Worm (Caenorhabditis elegans) whole organism, late embryonic: ENCODE results near the gene Y7A5A.13.

Experiments
- C08G9.2 ChIP-seq: sonication (generic microtip); optimal IDR thresholded peaks from 2 replicates; lab custom pipeline; 2016; ENCODE audit warnings: mild to moderate bottlenecking, missing genetic modification characterization, moderate library complexity, missing compliant biosample characterization
- K09A11.1 ChIP-seq: sonication (generic microtip); optimal IDR thresholded peaks from 2 replicates; lab custom pipeline; 2017; ENCODE audit warnings: antibody characterized with exemption, mild to moderate bottlenecking, missing genetic modification characterization, missing compliant biosample characterization; ENCODE audit not compliant: insufficient read depth
- T23F11.4 ChIP-seq: fragments of 200-800 bp; sonication (Bioruptor generic); optimal IDR thresholded peaks from 2 replicates; lab custom pipeline; 2018; ENCODE audit warnings: mild to moderate bottlenecking, missing genetic modification characterization, missing compliant biosample characterization
- ahr-1 ChIP-seq: sonication (generic microtip); optimal IDR thresholded peaks from 2 replicates; lab custom pipeline; 2016; ENCODE audit warnings: missing genetic modification characterization, missing compliant biosample characterization
- ceh-14 ChIP-seq: sonication (generic microtip); optimal IDR thresholded peaks from 2 replicates; lab custom pipeline; 2016; ENCODE audit warnings: missing genotype, missing genetic modification characterization, missing compliant biosample characterization
- ceh-19 ChIP-seq: fragments of 200-800 bp; sonication (Bioruptor generic); optimal IDR thresholded peaks from 2 replicates; lab custom pipeline; 2018; ENCODE audit warnings: mild to moderate bottlenecking, missing genetic modification characterization, missing compliant biosample characterization
- ceh-2 ChIP-seq: sonication (generic microtip); optimal IDR thresholded peaks from 2 replicates; lab custom pipeline; 2016; ENCODE audit warnings: missing genotype, missing genetic modification characterization, missing compliant biosample characterization
- ceh-22 ChIP-seq: sonication (generic microtip); optimal IDR thresholded peaks from 2 replicates; lab custom pipeline; 2017; ENCODE audit warnings: missing biosample characterization, missing genetic modification characterization
- ceh-34 ChIP-seq: sonication (generic microtip); optimal IDR thresholded peaks from 2 replicates; lab custom pipeline; 2016; ENCODE audit warnings: mild to moderate bottlenecking, missing genetic modification characterization, missing compliant biosample characterization
- ceh-9 ChIP-seq: sonication (generic microtip); optimal IDR thresholded peaks from 2 replicates; lab custom pipeline; 2016; ENCODE audit warnings: mild to moderate bottlenecking, missing genetic modification characterization, inconsistent platforms, missing compliant biosample characterization
- che-1 ChIP-seq: sonication (generic microtip); optimal IDR thresholded peaks from 2 replicates; lab custom pipeline; 2016; ENCODE audit warnings: mild to moderate bottlenecking, missing genetic modification characterization, missing compliant biosample characterization
- dmd-4 ChIP-seq: sonication (generic microtip); optimal IDR thresholded peaks from 2 replicates; lab custom pipeline; 2016; ENCODE audit warnings: borderline replicate concordance, missing genetic modification characterization, missing compliant biosample characterization
- dve-1 ChIP-seq: sonication (generic microtip); optimal IDR thresholded peaks from 2 replicates; lab custom pipeline; 2017; ENCODE audit warnings: antibody characterized with exemption, mild to moderate bottlenecking, missing genetic modification characterization, missing compliant biosample characterization
- elt-2 ChIP-seq: sonication (generic microtip); optimal IDR thresholded peaks from 2 replicates; lab custom pipeline; 2016; ENCODE audit warnings: missing genetic modification reagents, missing genetic modification characterization, missing compliant biosample characterization
- elt-4 ChIP-seq: sonication (generic microtip); optimal IDR thresholded peaks from 2 replicates; lab custom pipeline; 2016; ENCODE audit warnings: missing genetic modification characterization, missing compliant biosample characterization
- eyg-1 ChIP-seq: sonication (generic microtip); optimal IDR thresholded peaks from 2 replicates; lab custom pipeline; 2016; ENCODE audit warnings: missing genotype, missing genetic modification characterization, missing compliant biosample characterization
- fax-1 ChIP-seq: sonication (generic microtip); optimal IDR thresholded peaks from 2 replicates; lab custom pipeline; 2016; ENCODE audit warnings: missing genotype, missing genetic modification characterization, missing compliant biosample characterization
- fkh-10 ChIP-seq: fragments of 150-350 bp; optimal IDR thresholded peaks from 2 replicates; lab custom pipeline; 2014; ENCODE audit warnings: missing biosample characterization, missing genetic modification reagents, missing genetic modification characterization
- fkh-6 ChIP-seq: sonication (generic microtip); optimal IDR thresholded peaks from 2 replicates; lab custom pipeline; 2016; ENCODE audit warnings: missing genetic modification characterization, missing compliant biosample characterization
- gmeb-2 ChIP-seq: sonication (generic microtip); optimal IDR thresholded peaks from 2 replicates; lab custom pipeline; 2016; ENCODE audit warnings: missing genetic modification characterization, inconsistent platforms, missing compliant biosample characterization
- hlh-13 ChIP-seq: fragments of 200-800 bp; sonication (Bioruptor generic); optimal IDR thresholded peaks from 2 replicates; lab custom pipeline; 2018; ENCODE audit warnings: mild to moderate bottlenecking, missing genetic modification characterization, missing compliant biosample characterization
- hlh-15 ChIP-seq: sonication (generic microtip); optimal IDR thresholded peaks from 2 replicates; lab custom pipeline; 2016; ENCODE audit warnings: missing genetic modification characterization, missing compliant biosample characterization
- hlh-6 ChIP-seq: sonication (generic microtip); optimal IDR thresholded peaks from 2 replicates; lab custom pipeline; 2016; ENCODE audit warnings: missing genotype, missing genetic modification characterization, missing compliant biosample characterization
- madf-2 ChIP-seq: sonication (generic microtip); optimal IDR thresholded peaks from 2 replicates; lab custom pipeline; 2017; ENCODE audit warnings: missing genetic modification characterization, missing compliant biosample characterization
- mec-3 ChIP-seq: sonication (generic microtip); optimal IDR thresholded peaks from 2 replicates; lab custom pipeline; 2016; ENCODE audit warnings: borderline replicate concordance, missing genetic modification characterization, missing compliant biosample characterization
- nfya-1 ChIP-seq: sonication (generic microtip); optimal IDR thresholded peaks from 2 replicates; lab custom pipeline; 2017; ENCODE audit warnings: missing genetic modification characterization, mild to moderate bottlenecking, missing compliant biosample characterization, antibody characterized with exemption, moderate library complexity
- nhr-11 ChIP-seq: fragments of 150-350 bp; optimal IDR thresholded peaks from 2 replicates; lab custom pipeline; 2014; ENCODE audit warnings: missing biosample characterization, missing genetic modification characterization
- nhr-232 ChIP-seq: sonication (generic microtip); optimal IDR thresholded peaks from 2 replicates; lab custom pipeline; 2016; ENCODE audit warnings: missing genetic modification characterization, missing compliant biosample characterization
- pag-3 ChIP-seq: sonication (generic microtip); optimal IDR thresholded peaks from 2 replicates; lab custom pipeline; 2016; ENCODE audit warnings: missing compliant biosample characterization, missing genetic modification characterization, borderline replicate concordance
- pha-2 ChIP-seq: sonication (generic microtip); optimal IDR thresholded peaks from 2 replicates; lab custom pipeline; 2017; ENCODE audit warnings: mild to moderate bottlenecking, missing genetic modification characterization, missing compliant biosample characterization
- ref-2 ChIP-seq: sonication (generic microtip); optimal IDR thresholded peaks from 2 replicates; lab custom pipeline; 2016; ENCODE audit warnings: missing genetic modification characterization, missing compliant biosample characterization
- rnt-1 ChIP-seq: sonication (generic microtip); optimal IDR thresholded peaks from 2 replicates; lab custom pipeline; 2016; ENCODE audit warnings: missing genetic modification characterization, missing compliant biosample characterization
- sox-2 ChIP-seq: fragments of 200-800 bp; sonication (Bioruptor generic); IDR thresholded peaks from 2 replicates; pipeline ENCODE4 v1.3.6; 2022; ENCODE audit warnings: missing genetic modification reagents, missing genetic modification characterization, missing compliant biosample characterization
- sox-4 ChIP-seq: sonication (generic microtip); optimal IDR thresholded peaks from 2 replicates; lab custom pipeline; 2017; ENCODE audit warnings: mild to moderate bottlenecking, missing genetic modification characterization, inconsistent platforms, missing compliant biosample characterization
- syd-9 ChIP-seq: sonication (generic microtip); optimal IDR thresholded peaks from 2 replicates; lab custom pipeline; 2016; ENCODE audit warnings: mild to moderate bottlenecking, missing genetic modification characterization, moderate library complexity, missing compliant biosample characterization
- tbx-2 ChIP-seq: sonication (generic microtip); optimal IDR thresholded peaks from 2 replicates; lab custom pipeline; 2016; ENCODE audit warnings: missing genetic modification characterization, missing compliant biosample characterization
- tbx-7 ChIP-seq: sonication (generic microtip); optimal IDR thresholded peaks from 2 replicates; lab custom pipeline; 2016; ENCODE audit warnings: missing genotype, missing genetic modification characterization, missing compliant biosample characterization
- ttx-3 ChIP-seq: sonication (generic microtip); optimal IDR thresholded peaks from 2 replicates; lab custom pipeline; 2016; ENCODE audit warnings: missing genetic modification reagents, missing genetic modification characterization, missing compliant biosample characterization
- unc-55 ChIP-seq: sonication (generic microtip); optimal IDR thresholded peaks from 2 replicates; lab custom pipeline; 2017; ENCODE audit warnings: missing biosample characterization, missing genetic modification reagents, missing genetic modification characterization

Y7A5A.13 gene

DNA sequence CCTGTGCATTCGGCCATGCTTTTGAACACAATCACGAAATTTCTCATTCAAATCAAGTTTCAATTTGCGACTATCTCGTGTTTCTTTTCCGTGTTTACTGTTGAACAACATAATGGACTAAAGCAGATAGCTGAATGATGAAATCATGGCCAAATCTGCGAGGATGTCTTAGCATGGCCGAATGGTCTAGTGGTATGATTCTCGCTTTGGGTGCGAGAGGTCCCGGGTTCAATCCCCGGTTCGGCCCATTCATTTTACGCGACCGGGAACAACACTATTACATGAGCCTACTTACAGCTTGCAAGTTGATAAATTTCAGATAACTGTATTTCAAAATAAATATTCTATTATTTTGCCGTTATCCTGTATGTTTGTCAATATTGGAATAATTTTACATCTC lies 22.4 kb upstream of the Y7A5A.13 start:
- no peak for TF ChIP-seq ceh-9 (tag; lab: Kevin White, UChicago)
- TF ChIP-seq madf-2 (tag; lab: Kevin White, UChicago): no peak
- no peak for TF ChIP-seq rnt-1 (tag; lab: Kevin White, UChicago)
- TF ChIP-seq ceh-14 (tag; lab: Kevin White, UChicago): no peak
- TF ChIP-seq sox-4 (tag; lab: Kevin White, UChicago): no peak
- no peak for TF ChIP-seq ceh-19 (GFP tag; lab: Kevin White, UChicago)
- no peak for TF ChIP-seq ceh-2 (tag; lab: Kevin White, UChicago)
- no peak for TF ChIP-seq hlh-15 (tag; lab: Kevin White, UChicago)
- no peak for TF ChIP-seq hlh-6 (tag; lab: Kevin White, UChicago)
- TF ChIP-seq fax-1 (tag; lab: Kevin White, UChicago): no peak
- no peak for TF ChIP-seq sox-2 (GFP tag; lab: Robert Waterston, UW)
- TF ChIP-seq eyg-1 (tag; lab: Kevin White, UChicago): no peak
- TF ChIP-seq syd-9 (tag; lab: Kevin White, UChicago): no peak
- no peak for TF ChIP-seq elt-2 (tag; lab: Kevin White, UChicago)
- TF ChIP-seq ceh-22 (tag; lab: Kevin White, UChicago): no peak
- TF ChIP-seq dve-1 (tag; lab: Kevin White, UChicago): no peak
- no peak for TF ChIP-seq tbx-2 (tag; lab: Kevin White, UChicago)
- TF ChIP-seq mec-3 (tag; lab: Kevin White, UChicago): no peak
- no peak for TF ChIP-seq nfya-1 (tag; lab: Kevin White, UChicago)
- no peak for TF ChIP-seq dmd-4 (tag; lab: Kevin White, UChicago)

DNA sequence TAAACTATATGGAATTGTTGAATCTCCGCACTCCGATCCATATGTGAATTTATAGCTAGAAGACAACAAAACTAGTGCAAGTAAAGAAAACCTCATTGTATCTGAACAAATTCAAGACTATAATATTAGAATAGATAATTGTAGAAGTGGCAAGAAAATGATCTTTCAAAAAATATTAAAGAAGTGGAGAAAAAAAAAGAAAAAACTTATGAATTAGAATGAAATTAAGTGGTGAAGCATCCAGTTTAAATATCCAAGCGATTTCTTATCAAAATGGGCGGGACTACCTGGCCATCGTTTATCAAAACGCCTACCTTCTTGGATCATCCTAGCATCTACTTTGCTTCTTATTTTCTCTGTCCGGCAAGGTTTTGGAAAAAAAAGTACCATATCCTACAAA lies 16.5 kb upstream of the Y7A5A.13 start, which contains the start of gene wrt-4:
wrt-4 (minus strand) TSS at position 101 of the 400 bp plus-strand sequence.
- no peak for TF ChIP-seq pag-3
- no peak for TF ChIP-seq tbx-7 (tag; lab: Kevin White, UChicago)
- no peak for TF ChIP-seq nhr-232 (tag; lab: Kevin White, UChicago)
- TF ChIP-seq che-1 (tag; lab: Kevin White, UChicago): no peak
- TF ChIP-seq fkh-10: no peak
- TF ChIP-seq ceh-34: no peak
- no peak for TF ChIP-seq K09A11.1 (tag; lab: Kevin White, UChicago)
- no peak for TF ChIP-seq elt-2 (tag; lab: Kevin White, UChicago)
- TF ChIP-seq C08G9.2 (tag; lab: Kevin White, UChicago): no peak
- TF ChIP-seq ceh-19 (GFP tag; lab: Kevin White, UChicago): no peak
- TF ChIP-seq hlh-13: no peak

DNA sequence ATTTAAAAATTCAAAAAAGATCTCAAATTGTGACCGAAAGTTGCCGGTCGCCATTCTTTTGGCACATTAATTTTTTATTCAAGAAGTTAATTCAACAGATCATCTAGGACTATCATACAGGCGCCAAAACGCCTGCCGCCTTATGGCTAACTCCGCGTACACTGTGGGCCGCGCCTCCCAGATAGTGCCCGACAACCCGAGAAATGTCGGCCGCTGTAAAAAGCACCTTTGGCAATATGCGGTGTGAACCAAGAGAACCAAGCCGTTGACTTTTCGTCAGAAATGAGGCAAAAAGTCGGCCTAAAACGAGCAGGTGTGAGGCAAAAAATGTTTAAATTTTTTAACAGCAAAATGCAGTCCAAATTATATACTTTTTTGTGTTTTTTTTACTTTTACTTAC lies 14.4 kb upstream of the Y7A5A.13 start:
- TF ChIP-seq pha-2 (no peak), ceh-22 (tag; lab: Kevin White, UChicago) (no peak), ahr-1 (tag; lab: Kevin White, UChicago) (no peak), ref-2 (tag; lab: Kevin White, UChicago) (no peak), fkh-6 (tag; lab: Kevin White, UChicago) (no peak), unc-55 (GFP tag; lab: Kevin White, UChicago) (no peak), elt-4 (tag; lab: Kevin White, UChicago) (no peak), ceh-2 (tag; lab: Kevin White, UChicago) (no peak), ttx-3 (tag; lab: Kevin White, UChicago) (no peak), madf-2 (tag; lab: Kevin White, UChicago) (no peak), eyg-1 (tag; lab: Kevin White, UChicago) (no peak), gmeb-2 (tag; lab: Kevin White, UChicago) (no peak), nfya-1 (tag; lab: Kevin White, UChicago) (no peak), T23F11.4 (GFP tag; lab: Kevin White, UChicago) (no peak), C08G9.2 (tag; lab: Kevin White, UChicago) (no peak), nhr-11 (no peak)
